Worm (Caenorhabditis elegans) whole organism, L4/young adult: ENCODE measurements around the gene F48F7.6.

Experiments
- W03F9.2 ChIP-seq: fragments of 150-350 bp; optimal IDR thresholded peaks from 2 replicates; lab custom pipeline; 2014; ENCODE audit warnings: missing biosample characterization, missing genetic modification characterization
- him-1 ChIP-seq: sonication (generic microtip); optimal IDR thresholded peaks from 2 replicates; lab custom pipeline; 2016; ENCODE audit warnings: missing genotype, missing genetic modification reagents, missing genetic modification characterization, missing compliant biosample characterization

- no peak for TF ChIP-seq him-1 (tag; lab: Kevin White, UChicago)
- no peak for TF ChIP-seq W03F9.2 (tag; lab: Kevin White, UChicago)
Observed at ce11 chrX:14015366-14015765, 37.7 kb downstream of the F48F7.6 start, which contains the start of gene C04C11.25.
